Worm (Caenorhabditis elegans) whole organism, L2 larva: Measurements from ENCODE around the gene rps-5.

Experiments
- R02D3.7 ChIP-seq: fragments of 150-350 bp; optimal IDR thresholded peaks from 2 replicates; lab custom pipeline; 2014; ENCODE audit warnings: missing biosample characterization, missing genetic modification characterization
- ama-1 ChIP-seq: fragments of 150-350 bp; optimal IDR thresholded peaks from 2 replicates; lab custom pipeline; 2018; ENCODE audit warnings: inconsistent platforms
- blmp-1 ChIP-seq: sonication (generic microtip); optimal IDR thresholded peaks from 2 replicates; lab custom pipeline; 2017; ENCODE audit warnings: missing genetic modification characterization, mild to moderate bottlenecking, missing compliant biosample characterization, antibody characterized with exemption, moderate library complexity; ENCODE audit not compliant: insufficient read depth
- ceh-16 ChIP-seq: fragments of 150-350 bp; optimal IDR thresholded peaks from 2 replicates; lab custom pipeline; 2014; ENCODE audit warnings: missing biosample characterization, missing genetic modification characterization
- elt-1 ChIP-seq: fragments of 150-350 bp; optimal IDR thresholded peaks from 2 replicates; lab custom pipeline; 2014; ENCODE audit warnings: missing biosample characterization, missing genetic modification characterization
- fos-1 ChIP-seq: fragments of 150-350 bp; optimal IDR thresholded peaks from 2 replicates; lab custom pipeline; 2014; ENCODE audit warnings: missing biosample characterization, missing genetic modification characterization
- lsy-2 ChIP-seq, 2 experiments: fragments of 150-350 bp in 1 of 2; sonication (generic microtip) in 1 of 2; optimal IDR thresholded peaks; 2 replicates each; lab custom pipeline; 2014 to 2017; ENCODE audit warnings: missing biosample characterization in 2 of 2, missing genetic modification characterization in 2 of 2
- ztf-11 ChIP-seq: sonication (generic microtip); optimal IDR thresholded peaks from 2 replicates; lab custom pipeline; 2017; ENCODE audit warnings: missing biosample characterization, missing genetic modification characterization

DNA sequence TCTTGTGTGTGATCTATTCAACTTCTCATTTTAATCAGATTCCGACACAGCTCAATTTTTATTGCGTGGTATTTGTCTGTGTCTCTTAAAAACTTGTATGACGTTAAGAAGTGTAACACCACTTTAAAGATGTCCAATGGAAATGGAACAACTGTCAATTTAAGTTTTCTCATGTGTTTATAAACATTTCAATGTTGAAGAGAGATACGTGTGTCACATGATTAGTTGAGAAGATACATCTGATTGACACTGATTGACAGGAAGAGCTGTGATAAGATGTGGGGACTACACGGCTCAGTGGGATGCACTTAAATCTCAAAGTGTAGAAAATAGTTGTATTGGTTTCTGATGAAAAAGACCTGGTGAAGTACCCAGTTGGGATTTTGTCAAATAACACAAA lies 42.5 kb downstream of the rps-5 start:
- TF ChIP-seq ztf-11 (tag; lab: Kevin White, UChicago) (no peak), fos-1 (tag; lab: Kevin White, UChicago) (no peak), R02D3.7 (no peak), lsy-2 (tag; optimal IDR thresholded peaks at IDR 0.05; lab: Kevin White, UChicago) (peak in 1 of 2 experiments; percentile 77), ama-1 (lab: Kevin White, UChicago) (no peak), ceh-16 (tag; lab: Kevin White, UChicago) (no peak), blmp-1 (tag; lab: Kevin White, UChicago) (no peak), elt-1 (tag; lab: Kevin White, UChicago) (no peak)
